Worm (Caenorhabditis elegans) whole organism, L1 larva: ENCODE results near the gene ndua-12.
"Not testable (repeated sequence)": the region's sequence is repeated elsewhere in the genome, so short reads cannot be mapped to it uniquely, and the experiment has no call there.

ENCODE experiments used
- nhr-71 ChIP-seq: sonication (generic microtip); optimal IDR thresholded peaks from 2 replicates; lab custom pipeline; 2016; ENCODE audit warnings: mild to moderate bottlenecking, missing genetic modification characterization, moderate library complexity, missing compliant biosample characterization
- pqm-1 ChIP-seq: sonication (generic microtip); optimal IDR thresholded peaks from 3 replicates; lab custom pipeline; 2017; ENCODE audit warnings: missing biosample characterization, missing genetic modification characterization
- tlp-1 ChIP-seq: fragments of 150-350 bp; optimal IDR thresholded peaks from 2 replicates; lab custom pipeline; 2014; ENCODE audit warnings: missing biosample characterization, missing genetic modification characterization

DNA sequence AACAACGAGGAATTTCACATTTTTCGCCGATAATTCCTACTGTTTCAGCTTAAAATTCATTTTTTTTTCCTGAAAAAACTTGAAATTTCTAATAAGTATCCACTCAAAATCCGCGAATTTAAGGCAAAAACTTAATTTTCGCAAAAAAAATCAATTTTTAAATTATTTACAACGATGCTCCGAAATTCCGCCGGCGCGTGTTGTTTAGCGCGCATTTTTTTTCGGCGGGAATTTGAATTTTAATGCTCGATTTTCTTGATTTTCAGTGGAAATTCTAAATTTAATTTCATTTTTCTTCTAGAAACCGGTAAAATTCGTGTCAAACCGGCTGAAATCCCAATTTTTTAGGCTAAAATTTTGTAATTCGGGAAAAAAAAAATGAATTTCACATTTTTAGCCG is 51.5 kb downstream of the ndua-12 start:
- TF ChIP-seq pqm-1 (tag; lab: Kevin White, UChicago); tlp-1; nhr-71 (tag; lab: Kevin White, UChicago): not testable (repeated sequence)
